Fruit fly (Drosophila melanogaster): ENCODE data around the gene Gp93.
A peak's percentile ranks its signal among the peaks of the same experiment; 100 is the strongest.

Gp93 gene

dm6 chr3R:27922673-27923175, 25.8 kb upstream of the Gp93 start, which contains the start of gene RpL4 (continued):
- peak; percentile 87 for TF ChIP-seq bigmax (GFP tag; optimal IDR thresholded peaks at IDR 0.05)
- TF ChIP-seq CG9727 (GFP tag; optimal IDR thresholded peaks at IDR 0.05) = peak; percentile 93
- TF ChIP-seq Ptx1 (GFP tag; IDR thresholded peaks at IDR 0.05) = peak; percentile 71
- peak; percentile 88 for TF ChIP-seq CG2875 (GFP tag; optimal IDR thresholded peaks at IDR 0.05)
- TF ChIP-seq ab (GFP tag; optimal IDR thresholded peaks at IDR 0.05) = peak; percentile 2
- peak; percentile 80 for TF ChIP-seq Hand (GFP tag; optimal IDR thresholded peaks at IDR 0.05)
- TF ChIP-seq ind (GFP tag; optimal IDR thresholded peaks at IDR 0.05) = peak; percentile 53
- TF ChIP-seq CG6689 (GFP tag; IDR thresholded peaks at IDR 0.05) = peak; percentile 52
- TF ChIP-seq Dfd (GFP tag; optimal IDR thresholded peaks at IDR 0.05) = no peak
- TF ChIP-seq Blimp-1 (GFP tag; optimal IDR thresholded peaks at IDR 0.05) = peak; percentile 31
- peak; percentile 38 for TF ChIP-seq CG30020 (tag; optimal IDR thresholded peaks at IDR 0.05)
- peak; percentile 74 for TF ChIP-seq NC2α (GFP tag; optimal IDR thresholded peaks at IDR 0.05)
- no peak for TF ChIP-seq ftz-f1 (GFP tag; optimal IDR thresholded peaks at IDR 0.05)
- TF ChIP-seq CG10274 (GFP tag; optimal IDR thresholded peaks at IDR 0.05) = peak; percentile 81
- no peak for TF ChIP-seq ERR (GFP tag; optimal IDR thresholded peaks at IDR 0.05)
- TF ChIP-seq CG10565 (GFP tag; optimal IDR thresholded peaks at IDR 0.05) = no peak
- TF ChIP-seq CG31388 (GFP tag; optimal IDR thresholded peaks at IDR 0.05) = peak; percentile 9
- TF ChIP-seq Dip2 (GFP tag; IDR thresholded peaks at IDR 0.05) = no peak
- TF ChIP-seq CG18011 (GFP tag; optimal IDR thresholded peaks at IDR 0.05) = peak; percentile 81
- peak; percentile 95 for TF ChIP-seq CG13775 (GFP tag; optimal IDR thresholded peaks at IDR 0.05)
- TF ChIP-seq CG43689 (GFP tag; IDR thresholded peaks at IDR 0.05) = 0 out of 2 replicates have a peak, but pooled peaks have one; percentile 22
- peak; percentile 97 for TF ChIP-seq sens (GFP tag)
- TF ChIP-seq CG34422 (GFP tag; IDR thresholded peaks at IDR 0.05) = peak; percentile 79
- no peak for TF ChIP-seq z (GFP tag; IDR thresholded peaks at IDR 0.05)
- TF ChIP-seq trem (tag; optimal IDR thresholded peaks at IDR 0.05) = peak; percentile 12
- peak in 1 of 3 experiments; percentile 61 for TF ChIP-seq lola (GFP tag; optimal IDR thresholded peaks at IDR 0.05)
- TF ChIP-seq CG18599 (GFP tag; optimal IDR thresholded peaks at IDR 0.05) = peak; percentile 81
- TF ChIP-seq Bdp1 (GFP tag; optimal IDR thresholded peaks at IDR 0.05) = peak; percentile 66
- no peak for TF ChIP-seq jumu (GFP tag; optimal IDR thresholded peaks at IDR 0.05)
- TF ChIP-seq cad (GFP tag; optimal IDR thresholded peaks at IDR 0.05) = no peak
- peak; percentile 93 for TF ChIP-seq CG6765 (GFP tag; optimal IDR thresholded peaks at IDR 0.05)
- TF ChIP-seq Oli (tag; optimal IDR thresholded peaks at IDR 0.05) = peak; percentile 70
- TF ChIP-seq yki (optimal IDR thresholded peaks at IDR 0.05) = no peak
- peak; percentile 75 for TF ChIP-seq Max (GFP tag; optimal IDR thresholded peaks at IDR 0.05)
- TF ChIP-seq pan (optimal IDR thresholded peaks at IDR 0.05) = no peak
- peak in 1 of 2 experiments; percentile 79 for TF ChIP-seq pan (GFP tag; optimal IDR thresholded peaks at IDR 0.05 in 1 of 2, IDR thresholded peaks at IDR 0.05 in 1 of 2)
- TF ChIP-seq CG7987 (GFP tag; optimal IDR thresholded peaks at IDR 0.05) = peak; percentile 95
- peak; percentile 90 for TF ChIP-seq CG17568 (GFP tag; optimal IDR thresholded peaks at IDR 0.05)
- TF ChIP-seq pho (GFP tag; optimal IDR thresholded peaks at IDR 0.05) = peak; percentile 77
- TF ChIP-seq kay (GFP tag; optimal IDR thresholded peaks at IDR 0.05) = no peak
- no peak for TF ChIP-seq zen2 (GFP tag; IDR thresholded peaks at IDR 0.05; ENCODE audit: partially characterized antibody)
- peak; percentile 56; the same call in 1 of the 3 replicates for TF ChIP-seq B-H1 (GFP tag; IDR thresholded peaks at IDR 0.05)
- no peak for TF ChIP-seq hth (optimal IDR thresholded peaks at IDR 0.05)
- TF ChIP-seq CG8765 (GFP tag; IDR thresholded peaks at IDR 0.05) = no peak
- peak; percentile 52 for TF ChIP-seq CG4617 (GFP tag; optimal IDR thresholded peaks at IDR 0.05; ENCODE audit: borderline replicate concordance)
- TF ChIP-seq gro (GFP tag; optimal IDR thresholded peaks at IDR 0.05) = peak; percentile 82
- TF ChIP-seq Opbp (GFP tag; IDR thresholded peaks at IDR 0.05; ENCODE audit: partially characterized antibody) = 0 out of 3 replicates have a peak, but pooled peaks have one; percentile 31
- peak; percentile 26 for TF ChIP-seq CG12942 (GFP tag; optimal IDR thresholded peaks at IDR 0.05)
- TF ChIP-seq CG17186 (GFP tag; optimal IDR thresholded peaks at IDR 0.05) = peak; percentile 56
- TF ChIP-seq Neu2 (GFP tag; optimal IDR thresholded peaks at IDR 0.05; ENCODE audit: borderline replicate concordance) = no peak
- peak; percentile 39; the same call in 1 of the 2 replicates for TF ChIP-seq danr (GFP tag; IDR thresholded peaks at IDR 0.05)

All from whole organism, embryonic.